Worm (Caenorhabditis elegans) whole organism, early embryonic: Measurements from ENCODE around the gene msp-36.

ENCODE experiments used
- B0310.2 ChIP-seq: sonication (generic microtip); optimal IDR thresholded peaks from 2 replicates; lab custom pipeline; 2016; ENCODE audit warnings: mild to moderate bottlenecking, missing genetic modification characterization, missing compliant biosample characterization
- F13C5.2 ChIP-seq: sonication (generic microtip); optimal IDR thresholded peaks from 2 replicates; lab custom pipeline; 2017; ENCODE audit warnings: mild to moderate bottlenecking, missing genetic modification characterization, inconsistent platforms, missing compliant biosample characterization
- aly-1 ChIP-seq: sonication (generic microtip); optimal IDR thresholded peaks from 2 replicates; lab custom pipeline; 2016; ENCODE audit warnings: missing genetic modification characterization, missing compliant biosample characterization
- ama-1 ChIP-seq: fragments of 150-350 bp; optimal IDR thresholded peaks from 2 replicates; lab custom pipeline; 2014
- ceh-13 ChIP-seq: fragments of 200-800 bp; sonication (Bioruptor generic); optimal IDR thresholded peaks from 2 replicates; lab custom pipeline; 2018; ENCODE audit warnings: mild to moderate bottlenecking, missing genetic modification characterization, missing compliant biosample characterization
- ceh-36 ChIP-seq: sonication (generic microtip); optimal IDR thresholded peaks from 2 replicates; lab custom pipeline; 2016; ENCODE audit warnings: missing genetic modification characterization, inconsistent platforms, missing compliant biosample characterization
- ets-7 ChIP-seq: sonication (generic microtip); optimal IDR thresholded peaks from 2 replicates; lab custom pipeline; 2016; ENCODE audit warnings: missing genotype, missing genetic modification characterization, missing compliant biosample characterization
- flt-1 ChIP-seq: fragments of 200-800 bp; sonication (Bioruptor generic); IDR thresholded peaks from 2 replicates; pipeline ENCODE4 v1.3.6; 2022; ENCODE audit warnings: missing genetic modification characterization, missing compliant biosample characterization
- hmbx-1 ChIP-seq: sonication (generic microtip); optimal IDR thresholded peaks from 2 replicates; lab custom pipeline; 2016; ENCODE audit warnings: mild to moderate bottlenecking, missing genetic modification characterization, missing compliant biosample characterization
- hmg-4 ChIP-seq: fragments of 200-800 bp; sonication (Bioruptor generic); optimal IDR thresholded peaks from 2 replicates; lab custom pipeline; 2018; ENCODE audit warnings: mild to moderate bottlenecking, missing genetic modification characterization, missing compliant biosample characterization
- hnd-1 ChIP-seq: sonication (generic microtip); optimal IDR thresholded peaks from 2 replicates; lab custom pipeline; 2016; ENCODE audit warnings: missing genetic modification characterization, missing compliant biosample characterization
- pes-1 ChIP-seq: fragments of 200-800 bp; sonication (Bioruptor generic); IDR thresholded peaks from 2 replicates; pipeline ENCODE4 v1.3.6; 2022; ENCODE audit warnings: missing genetic modification reagents, missing genetic modification characterization, missing compliant biosample characterization
- scrt-1 ChIP-seq: fragments of 200-800 bp; sonication (Bioruptor generic); IDR thresholded peaks from 2 replicates; pipeline ENCODE4 v1.3.6; 2022; ENCODE audit warnings: missing genetic modification characterization, missing compliant biosample characterization
- sea-1 ChIP-seq: fragments of 200-800 bp; sonication (Bioruptor generic); conservative IDR thresholded peaks from 2 replicates; pipeline ENCODE4 v1.3.6; 2022; ENCODE audit warnings: missing genetic modification characterization, missing compliant biosample characterization
- tbx-11 ChIP-seq: fragments of 200-800 bp; sonication (Bioruptor generic); IDR thresholded peaks from 2 replicates; pipeline ENCODE4 v1.3.6; 2022; ENCODE audit warnings: missing genetic modification characterization, missing compliant biosample characterization
- tbx-37 ChIP-seq: fragments of 200-800 bp; sonication (Bioruptor generic); conservative IDR thresholded peaks from 2 replicates; pipeline ENCODE4 v1.3.6; 2022; ENCODE audit warnings: missing genetic modification reagents, missing genetic modification characterization, missing compliant biosample characterization
- tra-4 ChIP-seq: sonication (generic microtip); optimal IDR thresholded peaks from 2 replicates; lab custom pipeline; 2017; ENCODE audit warnings: missing genetic modification characterization, missing compliant biosample characterization

msp-36 gene

ce11 chrIV:10129957-10130356, 34.7 kb downstream of the msp-36 start, which contains the start of gene glt-3:
glt-3 (plus strand) TSS chrIV:10130257.
- no peak for TF ChIP-seq scrt-1 (GFP tag; lab: Robert Waterston, UW)
- TF ChIP-seq B0310.2 (tag; lab: Kevin White, UChicago), result no peak

- TF ChIP-seq F13C5.2 (tag; lab: Kevin White, UChicago) (no peak), flt-1 (GFP tag; lab: Robert Waterston, UW) (no peak), hnd-1 (tag; lab: Kevin White, UChicago) (no peak), hmg-4 (GFP tag; lab: Kevin White, UChicago) (no peak), ets-7 (tag; lab: Kevin White, UChicago) (no peak), aly-1 (no peak), ceh-36 (tag; lab: Kevin White, UChicago) (no peak), tbx-11 (GFP tag; lab: Robert Waterston, UW) (no peak)
These were observed 40.6 kb downstream of the msp-36 start, which contains the start of gene K08F4.5 for ce11 chrIV:10135817-10136216. K08F4.5 (minus strand) TSS chrIV:10135917.

ce11 chrIV:10137804-10138203, 42.6 kb downstream of the msp-36 start, which contains the start of gene K08F4.12:
K08F4.12 (plus strand) TSS chrIV:10138104.
- no peak for TF ChIP-seq aly-1
- no peak for TF ChIP-seq B0310.2 (tag; lab: Kevin White, UChicago)
- no peak for TF ChIP-seq hnd-1 (tag; lab: Kevin White, UChicago)
- TF ChIP-seq ets-7 (tag; lab: Kevin White, UChicago), result no peak

ce11 chrIV:10140143-10140542, 44.9 kb downstream of the msp-36 start, which contains the start of gene gst-3:
gst-3 (minus strand) TSS chrIV:10140243.
- TF ChIP-seq pes-1 (GFP tag; lab: Robert Waterston, UW) (no peak), B0310.2 (tag; lab: Kevin White, UChicago) (no peak), ets-7 (tag; lab: Kevin White, UChicago) (no peak), hmbx-1 (tag; lab: Kevin White, UChicago) (no peak), hnd-1 (tag; lab: Kevin White, UChicago) (no peak), tbx-11 (GFP tag; lab: Robert Waterston, UW) (no peak), scrt-1 (GFP tag; lab: Robert Waterston, UW) (no peak), flt-1 (GFP tag; lab: Robert Waterston, UW) (no peak), ceh-36 (tag; lab: Kevin White, UChicago) (no peak), ama-1 (lab: Kevin White, UChicago) (no peak), ceh-13 (no peak), F13C5.2 (tag; lab: Kevin White, UChicago) (no peak), tbx-37 (no peak), sea-1 (GFP tag; lab: Robert Waterston, UW) (no peak), tra-4 (tag; lab: Kevin White, UChicago) (no peak), hmg-4 (GFP tag; lab: Kevin White, UChicago) (no peak), aly-1 (no peak)

- TF ChIP-seq tbx-11 (GFP tag; lab: Robert Waterston, UW), result no peak
- no peak for TF ChIP-seq hmbx-1 (tag; lab: Kevin White, UChicago)
- no peak for TF ChIP-seq pes-1 (GFP tag; lab: Robert Waterston, UW)
- no peak for TF ChIP-seq tbx-37
- TF ChIP-seq ceh-36 (tag; lab: Kevin White, UChicago), result no peak
- TF ChIP-seq B0310.2 (tag; lab: Kevin White, UChicago), result no peak
- TF ChIP-seq hmg-4 (GFP tag; lab: Kevin White, UChicago), result no peak
- no peak for TF ChIP-seq ceh-13
- TF ChIP-seq tra-4 (tag; lab: Kevin White, UChicago), result no peak
- TF ChIP-seq ama-1 (lab: Kevin White, UChicago), result no peak
- TF ChIP-seq sea-1 (GFP tag; lab: Robert Waterston, UW), result no peak
These were observed 46.8 kb downstream of the msp-36 start, which contains the start of the genes gst-2, gst-4 and dhs-12 for ce11 chrIV:10141930-10142505. gst-2 (minus strand) TSS chrIV:10142061. gst-4 (plus strand) TSS chrIV:10142225. dhs-12 (plus strand) TSS chrIV:10142455.

ce11 chrIV:10143640-10144039, 48.4 kb downstream of the msp-36 start, which contains the start of gene msp-38:
msp-38 (minus strand) TSS chrIV:10143740.
- TF ChIP-seq ama-1 (lab: Kevin White, UChicago) (no peak), tbx-11 (GFP tag; lab: Robert Waterston, UW) (no peak), hmbx-1 (tag; lab: Kevin White, UChicago) (no peak), hmg-4 (GFP tag; lab: Kevin White, UChicago) (no peak), tbx-37 (no peak), tra-4 (tag; lab: Kevin White, UChicago) (no peak), ceh-36 (tag; lab: Kevin White, UChicago) (no peak)

ce11 chrIV:10144487-10144886, 49.3 kb downstream of the msp-36 start:
- TF ChIP-seq hnd-1 (tag; lab: Kevin White, UChicago) (no peak), tbx-37 (no peak), hmg-4 (GFP tag; lab: Kevin White, UChicago) (no peak), hmbx-1 (tag; lab: Kevin White, UChicago) (no peak), ceh-13 (no peak), sea-1 (GFP tag; lab: Robert Waterston, UW) (no peak), ets-7 (tag; lab: Kevin White, UChicago) (no peak), tra-4 (tag; lab: Kevin White, UChicago) (no peak), B0310.2 (tag; lab: Kevin White, UChicago) (no peak), F13C5.2 (tag; lab: Kevin White, UChicago) (no peak), scrt-1 (GFP tag; lab: Robert Waterston, UW) (no peak), flt-1 (GFP tag; lab: Robert Waterston, UW) (no peak), ceh-36 (tag; lab: Kevin White, UChicago) (no peak), ama-1 (lab: Kevin White, UChicago) (no peak), tbx-11 (GFP tag; lab: Robert Waterston, UW) (no peak), pes-1 (GFP tag; lab: Robert Waterston, UW) (no peak), aly-1 (no peak)
